Worm (Caenorhabditis elegans) whole organism, L3 larva: Measurements from ENCODE around the gene Y15E3A.4.

Experiments used
- ama-1 ChIP-seq: fragments of 150-350 bp; optimal IDR thresholded peaks from 2 replicates; lab custom pipeline; 2018
- ceh-16 ChIP-seq: sonication (generic microtip); optimal IDR thresholded peaks from 2 replicates; lab custom pipeline; 2017; ENCODE audit warnings: missing biosample characterization, missing genetic modification characterization
- ceh-82 ChIP-seq: fragments of 150-350 bp; optimal IDR thresholded peaks from 2 replicates; lab custom pipeline; 2014; ENCODE audit warnings: missing biosample characterization, missing genetic modification characterization
- ceh-9 ChIP-seq: sonication (generic microtip); optimal IDR thresholded peaks from 2 replicates; lab custom pipeline; 2018; ENCODE audit warnings: missing biosample characterization, missing genetic modification characterization
- daf-12 ChIP-seq: fragments of 150-350 bp; optimal IDR thresholded peaks from 2 replicates; lab custom pipeline; 2014; ENCODE audit warnings: missing biosample characterization, missing genetic modification reagents, missing genetic modification characterization
- egl-27 ChIP-seq: sonication (generic microtip); optimal IDR thresholded peaks from 4 replicates; lab custom pipeline; 2017; ENCODE audit warnings: missing biosample characterization, missing genetic modification reagents, missing genetic modification characterization
- elt-2 ChIP-seq: sonication (generic microtip); optimal IDR thresholded peaks from 2 replicates; lab custom pipeline; 2016; ENCODE audit warnings: missing genetic modification reagents, mild to moderate bottlenecking, missing genetic modification characterization, missing compliant biosample characterization
- elt-3 ChIP-seq, 3 experiments: fragments of 150-350 bp in 1 of 3; sonication (generic microtip) in 2 of 3; optimal IDR thresholded peaks; 2 replicates in 2 of 3; 4 replicates in 1 of 3; lab custom pipeline; 2014 to 2017; ENCODE audit warnings: missing biosample characterization in 3 of 3, missing genetic modification characterization in 3 of 3
- eor-1 ChIP-seq, 2 experiments: fragments of 150-350 bp; optimal IDR thresholded peaks; 2 replicates each; lab custom pipeline; 2014 to 2018; ENCODE audit warnings: missing biosample characterization in 2 of 2, missing genetic modification characterization in 2 of 2
- fkh-10 ChIP-seq: sonication (generic microtip); optimal IDR thresholded peaks from 2 replicates; lab custom pipeline; 2017; ENCODE audit warnings: missing biosample characterization, missing genetic modification reagents, missing genetic modification characterization
- fos-1 ChIP-seq: fragments of 150-350 bp; optimal IDR thresholded peaks from 2 replicates; lab custom pipeline; 2014; ENCODE audit warnings: missing biosample characterization, missing genetic modification characterization
- hmg-11 ChIP-seq: sonication (generic microtip); optimal IDR thresholded peaks from 2 replicates; lab custom pipeline; 2016; ENCODE audit warnings: missing genetic modification characterization, missing compliant biosample characterization
- jun-1 ChIP-seq: fragments of 150-350 bp; optimal IDR thresholded peaks from 2 replicates; lab custom pipeline; 2014; ENCODE audit warnings: missing biosample characterization, missing genetic modification reagents, missing genetic modification characterization
- lin-39 ChIP-seq: fragments of 150-350 bp; optimal IDR thresholded peaks from 2 replicates; lab custom pipeline; 2018; ENCODE audit warnings: missing biosample characterization, missing genetic modification reagents, missing genetic modification characterization
- mdl-1 ChIP-seq: fragments of 150-350 bp; optimal IDR thresholded peaks from 2 replicates; lab custom pipeline; 2014; ENCODE audit warnings: missing biosample characterization, missing genetic modification characterization
- nfya-1 ChIP-seq: sonication (generic microtip); optimal IDR thresholded peaks from 2 replicates; lab custom pipeline; 2017; ENCODE audit warnings: missing genetic modification characterization, mild to moderate bottlenecking, missing compliant biosample characterization, antibody characterized with exemption, moderate library complexity; ENCODE audit not compliant: insufficient read depth
- nhr-11 ChIP-seq: fragments of 150-350 bp; optimal IDR thresholded peaks from 2 replicates; lab custom pipeline; 2014; ENCODE audit warnings: missing biosample characterization, missing genetic modification characterization
- nhr-23 ChIP-seq: fragments of 150-350 bp; optimal IDR thresholded peaks from 2 replicates; lab custom pipeline; 2014; ENCODE audit warnings: missing biosample characterization, missing genetic modification reagents, missing genetic modification characterization
- nhr-237 ChIP-seq: fragments of 150-350 bp; optimal IDR thresholded peaks from 2 replicates; lab custom pipeline; 2014; ENCODE audit warnings: missing biosample characterization, missing genetic modification characterization
- nhr-25 ChIP-seq: sonication (generic microtip); optimal IDR thresholded peaks from 2 replicates; lab custom pipeline; 2017; ENCODE audit warnings: missing biosample characterization, missing genetic modification characterization
- nhr-28 ChIP-seq: fragments of 150-350 bp; optimal IDR thresholded peaks from 2 replicates; lab custom pipeline; 2014; ENCODE audit warnings: missing biosample characterization, missing genetic modification characterization
- nhr-43 ChIP-seq: sonication (generic microtip); optimal IDR thresholded peaks from 2 replicates; lab custom pipeline; 2016; ENCODE audit warnings: mild to moderate bottlenecking, missing genetic modification characterization, missing compliant biosample characterization; ENCODE audit not compliant: poor library complexity, severe bottlenecking
- pha-4 ChIP-seq: fragments of 150-350 bp; optimal IDR thresholded peaks from 2 replicates; lab custom pipeline; 2014; ENCODE audit warnings: missing biosample characterization, missing genetic modification reagents, missing genetic modification characterization
- pqm-1 ChIP-seq: fragments of 150-350 bp; optimal IDR thresholded peaks from 2 replicates; lab custom pipeline; 2017; ENCODE audit warnings: missing biosample characterization, missing genetic modification characterization, inconsistent platforms
- snpc-4 ChIP-seq: fragments of 150-350 bp; optimal IDR thresholded peaks from 2 replicates; lab custom pipeline; 2014; ENCODE audit warnings: missing biosample characterization, missing genetic modification characterization
- ztf-11 ChIP-seq: fragments of 150-350 bp; optimal IDR thresholded peaks from 2 replicates; lab custom pipeline; 2014; ENCODE audit warnings: missing biosample characterization, missing genetic modification characterization
- ztf-4 ChIP-seq: fragments of 150-350 bp; optimal IDR thresholded peaks from 2 replicates; lab custom pipeline; 2014; ENCODE audit warnings: missing biosample characterization, missing genetic modification characterization

The Y15E3A.4 gene

ce11 chrX:15377724-15378123, 47.0 kb downstream of the Y15E3A.4 start, which contains the start of gene svh-5:
svh-5 (minus strand) TSS chrX:15377824.
- TF ChIP-seq eor-1 (tag; optimal IDR thresholded peaks at IDR 0.05; lab: Kevin White, UChicago) (no peak), daf-12 (tag; lab: Kevin White, UChicago) (no peak), nhr-237 (tag; lab: Kevin White, UChicago) (no peak), mdl-1 (tag; lab: Kevin White, UChicago) (no peak), pha-4 (tag; lab: Kevin White, UChicago) (no peak), fkh-10 (GFP tag; lab: Kevin White, UChicago) (no peak), ztf-11 (tag; lab: Kevin White, UChicago) (no peak), fos-1 (tag; lab: Kevin White, UChicago) (no peak), lin-39 (tag; lab: Kevin White, UChicago) (no peak), ceh-9 (no peak), hmg-11 (tag; lab: Kevin White, UChicago) (no peak), elt-3 (tag; optimal IDR thresholded peaks at IDR 0.05; lab: Kevin White, UChicago) (no peak), nhr-28 (tag; lab: Kevin White, UChicago) (no peak), nhr-11 (tag; lab: Kevin White, UChicago) (no peak), nhr-23 (tag; lab: Kevin White, UChicago) (no peak), jun-1 (no peak), ceh-16 (tag; lab: Kevin White, UChicago) (no peak)

ce11 chrX:15379882-15380281, 49.1 kb downstream of the Y15E3A.4 start:
- TF ChIP-seq elt-3 (tag; optimal IDR thresholded peaks at IDR 0.05; lab: Kevin White, UChicago) (peak in 1 of 3 experiments; percentile 6), nhr-43 (peak; percentile 1), jun-1 (no peak), nhr-25 (peak; percentile 87), snpc-4 (tag; lab: Kevin White, UChicago) (no peak)

ce11 chrX:15380437-15380836, 49.7 kb downstream of the Y15E3A.4 start:
- no peak for TF ChIP-seq mdl-1 (tag; lab: Kevin White, UChicago)
- TF ChIP-seq nhr-23 (tag; lab: Kevin White, UChicago): peak; percentile 61

- TF ChIP-seq ceh-82 (tag; lab: Kevin White, UChicago): no peak
- TF ChIP-seq ama-1 (lab: Kevin White, UChicago): no peak
- TF ChIP-seq nhr-237 (tag; lab: Kevin White, UChicago): no peak
- peak; percentile 73 for TF ChIP-seq fkh-10 (GFP tag; lab: Kevin White, UChicago)
- no peak for TF ChIP-seq egl-27 (tag; lab: Kevin White, UChicago)
Measured at ce11 chrX:15381486-15381885, 50.7 kb downstream of the Y15E3A.4 start.

- TF ChIP-seq mdl-1 (tag; lab: Kevin White, UChicago) (no peak), ceh-82 (tag; lab: Kevin White, UChicago) (no peak), nfya-1 (peak; percentile 21), nhr-43 (no peak), nhr-23 (tag; lab: Kevin White, UChicago) (peak; percentile 33), nhr-25 (peak; percentile 9)
Measured at ce11 chrX:15382256-15382655, 51.5 kb downstream of the Y15E3A.4 start.

- TF ChIP-seq nfya-1 (peak; percentile 6), nhr-25 (no peak), lin-39 (tag; lab: Kevin White, UChicago) (peak; percentile 43), ztf-4 (no peak), jun-1 (no peak), elt-2 (peak; percentile 46), pqm-1 (peak; percentile 33)
Measured at ce11 chrX:15382914-15383313, 52.1 kb downstream of the Y15E3A.4 start.
